Worm (Caenorhabditis elegans): ENCODE results near the gene Y42G9A.1.

The Y42G9A.1 gene

ce11 chrIII:6198378-6199234, 48.8 kb downstream of the Y42G9A.1 start, which contains the start of the genes C23G10.7 and rpn-2 (continued):
- TF ChIP-seq hmg-11 (tag; optimal IDR thresholded peaks at IDR 0.05): peak; percentile 56
- no peak for TF ChIP-seq nhr-12 (tag; optimal IDR thresholded peaks at IDR 0.05)
- no peak for TF ChIP-seq snpc-4 (tag; optimal IDR thresholded peaks at IDR 0.05)
- TF ChIP-seq ama-1 (optimal IDR thresholded peaks at IDR 0.05): peak; percentile 53
- peak; percentile 25 for TF ChIP-seq lsy-12 (tag; optimal IDR thresholded peaks at IDR 0.05)
- no peak for TF ChIP-seq nhr-237 (tag; optimal IDR thresholded peaks at IDR 0.05)
- TF ChIP-seq egl-5 (tag; optimal IDR thresholded peaks at IDR 0.05): peak; percentile 10
- peak; percentile 12 for TF ChIP-seq lin-39 (tag; optimal IDR thresholded peaks at IDR 0.05)
- TF ChIP-seq ztf-11 (tag; optimal IDR thresholded peaks at IDR 0.05): no peak
- TF ChIP-seq R02D3.7 (tag; optimal IDR thresholded peaks at IDR 0.05): peak; percentile 22

ce11 chrIII:6201325-6201724, 51.6 kb downstream of the Y42G9A.1 start:
- no peak for TF ChIP-seq ceh-16 (tag; optimal IDR thresholded peaks at IDR 0.05)
- TF ChIP-seq ceh-9 (tag; optimal IDR thresholded peaks at IDR 0.05): no peak
- TF ChIP-seq nhr-237 (tag; optimal IDR thresholded peaks at IDR 0.05): no peak
- no peak for TF ChIP-seq unc-62 (GFP tag; optimal IDR thresholded peaks at IDR 0.05)
- TF ChIP-seq mdl-1 (tag; optimal IDR thresholded peaks at IDR 0.05): no peak
- TF ChIP-seq egl-27 (tag; optimal IDR thresholded peaks at IDR 0.05): no peak
- TF ChIP-seq nhr-28 (tag; optimal IDR thresholded peaks at IDR 0.05): no peak
- no peak for TF ChIP-seq snpc-4 (tag; optimal IDR thresholded peaks at IDR 0.05)
- TF ChIP-seq zag-1 (tag; optimal IDR thresholded peaks at IDR 0.05): no peak
- TF ChIP-seq ZK546.5 (tag; optimal IDR thresholded peaks at IDR 0.05): no peak
- no peak for TF ChIP-seq R02D3.7 (tag; optimal IDR thresholded peaks at IDR 0.05)
- TF ChIP-seq nhr-67 (tag; optimal IDR thresholded peaks at IDR 0.05): no peak
- TF ChIP-seq egl-5 (tag; optimal IDR thresholded peaks at IDR 0.05): no peak
- no peak for TF ChIP-seq skn-1 (tag; optimal IDR thresholded peaks at IDR 0.05)
- TF ChIP-seq elt-2 (tag; optimal IDR thresholded peaks at IDR 0.05): no peak
- TF ChIP-seq aly-2 (tag; optimal IDR thresholded peaks at IDR 0.05): no peak

- no peak for TF ChIP-seq unc-39 (tag; optimal IDR thresholded peaks at IDR 0.05)
- no peak for TF ChIP-seq sea-2 (GFP tag; optimal IDR thresholded peaks at IDR 0.05)
- TF ChIP-seq fos-1 (tag; optimal IDR thresholded peaks at IDR 0.05): no peak
- no peak for TF ChIP-seq ceh-82 (tag; optimal IDR thresholded peaks at IDR 0.05)
- TF ChIP-seq snpc-4 (tag; optimal IDR thresholded peaks at IDR 0.05): no peak
- no peak for TF ChIP-seq egl-5 (tag; optimal IDR thresholded peaks at IDR 0.05)
- TF ChIP-seq nhr-43 (tag; optimal IDR thresholded peaks at IDR 0.05; ENCODE audit: poor library complexity, severe bottlenecking): no peak
- TF ChIP-seq fkh-2 (tag; optimal IDR thresholded peaks at IDR 0.05): no peak
- no peak for TF ChIP-seq pha-4 (tag; optimal IDR thresholded peaks at IDR 0.05)
- TF ChIP-seq aly-2 (tag; optimal IDR thresholded peaks at IDR 0.05): no peak
- TF ChIP-seq lin-39 (tag; optimal IDR thresholded peaks at IDR 0.05): no peak
- TF ChIP-seq unc-62 (GFP tag; optimal IDR thresholded peaks at IDR 0.05): no peak
- TF ChIP-seq ztf-11 (tag; optimal IDR thresholded peaks at IDR 0.05): no peak
- no peak for TF ChIP-seq ama-1 (optimal IDR thresholded peaks at IDR 0.05)
- TF ChIP-seq nhr-23 (tag; optimal IDR thresholded peaks at IDR 0.05): no peak
- TF ChIP-seq ztf-4 (tag; optimal IDR thresholded peaks at IDR 0.05): no peak
- no peak for TF ChIP-seq nhr-12 (tag; optimal IDR thresholded peaks at IDR 0.05)
Measured at ce11 chrIII:6202440-6202839, 52.7 kb downstream of the Y42G9A.1 start.

Measured in whole organism, L3 larva.